Worm (Caenorhabditis elegans) whole organism, L3 larva: ENCODE measurements around the gene rpap-2.

Experiments used
- pqm-1 ChIP-seq: fragments of 150-350 bp; optimal IDR thresholded peaks from 2 replicates; lab custom pipeline; 2017; ENCODE audit warnings: missing biosample characterization, missing genetic modification characterization, inconsistent platforms
- ztf-4 ChIP-seq: fragments of 150-350 bp; optimal IDR thresholded peaks from 2 replicates; lab custom pipeline; 2014; ENCODE audit warnings: missing biosample characterization, missing genetic modification characterization

ce11 chrIII:8955536-8955935 lies 12.2 kb upstream of the rpap-2 start:
- no peak for TF ChIP-seq pqm-1 (tag; lab: Kevin White, UChicago)
- TF ChIP-seq ztf-4, result no peak
